Worm (Caenorhabditis elegans) whole organism, L1 larva: ENCODE measurements around the gene ilys-4.

ENCODE experiments used
- C04F5.9 ChIP-seq: sonication (generic microtip); optimal IDR thresholded peaks from 2 replicates; lab custom pipeline; 2016; ENCODE audit warnings: missing genetic modification characterization, missing compliant biosample characterization
- C16A3.4 ChIP-seq: fragments of 150-350 bp; optimal IDR thresholded peaks from 2 replicates; lab custom pipeline; 2014; ENCODE audit warnings: missing biosample characterization, missing genetic modification characterization
- F16B12.6 ChIP-seq: fragments of 150-350 bp; optimal IDR thresholded peaks from 2 replicates; lab custom pipeline; 2014; ENCODE audit warnings: missing biosample characterization, missing genetic modification characterization
- ama-1 ChIP-seq: fragments of 150-350 bp; optimal IDR thresholded peaks from 2 replicates; lab custom pipeline; 2014
- blmp-1 ChIP-seq: fragments of 150-350 bp; optimal IDR thresholded peaks from 2 replicates; lab custom pipeline; 2014; ENCODE audit warnings: missing biosample characterization, missing genetic modification characterization
- ceh-82 ChIP-seq, 3 experiments: fragments of 150-350 bp in 1 of 3; sonication (generic microtip) in 2 of 3; optimal IDR thresholded peaks; 2 replicates each; lab custom pipeline; 2014 to 2017; ENCODE audit warnings: missing biosample characterization in 3 of 3, missing genetic modification characterization in 3 of 3
- ces-1 ChIP-seq: fragments of 150-350 bp; optimal IDR thresholded peaks from 2 replicates; lab custom pipeline; 2014; ENCODE audit warnings: missing biosample characterization, missing genetic modification reagents, missing genetic modification characterization
- efl-1 ChIP-seq, 4 experiments: fragments of 150-350 bp; optimal IDR thresholded peaks in 3 of 4; peaks in 1 of 4; 1 replicate in 1 of 4; 2 replicates in 3 of 4; lab custom pipeline; 2014; ENCODE audit warnings: missing biosample characterization in 2 of 4, missing genetic modification characterization in 2 of 4, missing genetic modification reagents in 2 of 4
- efl-3 ChIP-seq: fragments of 200-800 bp; sonication (Bioruptor generic); optimal IDR thresholded peaks from 2 replicates; lab custom pipeline; 2018; ENCODE audit warnings: mild to moderate bottlenecking, missing genetic modification characterization, missing compliant biosample characterization
- egl-13 ChIP-seq: sonication (generic microtip); optimal IDR thresholded peaks from 2 replicates; lab custom pipeline; 2016; ENCODE audit warnings: missing genotype, missing genetic modification reagents, missing genetic modification characterization, missing compliant biosample characterization
- egl-27 ChIP-seq, 2 experiments: fragments of 150-350 bp in 1 of 2; sonication (generic microtip); optimal IDR thresholded peaks; 3 replicates each; lab custom pipeline; 2017 to 2018; ENCODE audit warnings: missing biosample characterization in 2 of 2, missing genetic modification characterization in 2 of 2, missing genetic modification reagents in 2 of 2
- elt-2 ChIP-seq: sonication (generic microtip); optimal IDR thresholded peaks from 2 replicates; lab custom pipeline; 2016; ENCODE audit warnings: missing genetic modification characterization, mild to moderate bottlenecking, inconsistent platforms, missing compliant biosample characterization, missing genetic modification reagents
- elt-3 ChIP-seq, 6 experiments: fragments of 150-350 bp in 1 of 6; sonication (generic microtip); optimal IDR thresholded peaks; 2 replicates each; lab custom pipeline; 2017 to 2018; ENCODE audit warnings: missing biosample characterization in 6 of 6, missing genetic modification characterization in 6 of 6, inconsistent platforms in 1 of 6
- fkh-10 ChIP-seq: sonication (generic microtip); optimal IDR thresholded peaks from 2 replicates; lab custom pipeline; 2017; ENCODE audit warnings: missing biosample characterization, missing genetic modification reagents, missing genetic modification characterization
- grh-1 ChIP-seq: fragments of 200-800 bp; sonication (Bioruptor generic); IDR thresholded peaks from 2 replicates; pipeline ENCODE4 v1.3.6; 2022; ENCODE audit warnings: missing genetic modification reagents, missing genetic modification characterization, missing compliant biosample characterization
- hlh-4 ChIP-seq: sonication (generic microtip); optimal IDR thresholded peaks from 2 replicates; lab custom pipeline; 2016; ENCODE audit warnings: mild to moderate bottlenecking, missing genetic modification characterization, missing compliant biosample characterization
- hpl-2 ChIP-seq: fragments of 150-350 bp; optimal IDR thresholded peaks from 2 replicates; lab custom pipeline; 2014; ENCODE audit warnings: missing biosample characterization, missing genetic modification reagents, missing genetic modification characterization
- isw-1 ChIP-seq: fragments of 200-800 bp; sonication (Bioruptor generic); IDR thresholded peaks from 2 replicates; pipeline ENCODE4 v1.3.6; 2022; ENCODE audit warnings: missing genetic modification characterization, missing compliant biosample characterization
- jun-1 ChIP-seq: fragments of 150-350 bp; optimal IDR thresholded peaks from 2 replicates; lab custom pipeline; 2014; ENCODE audit warnings: missing biosample characterization, missing genetic modification reagents, missing genetic modification characterization
- lin-13 ChIP-seq: fragments of 150-350 bp; optimal IDR thresholded peaks from 2 replicates; lab custom pipeline; 2014; ENCODE audit warnings: missing biosample characterization, missing genetic modification reagents, missing genetic modification characterization
- lin-14 ChIP-seq: fragments of 200-800 bp; sonication (Bioruptor generic); optimal IDR thresholded peaks from 2 replicates; lab custom pipeline; 2018; ENCODE audit warnings: mild to moderate bottlenecking, missing genetic modification characterization, moderate library complexity, missing compliant biosample characterization
- lin-35 ChIP-seq, 2 experiments: fragments of 150-350 bp; optimal IDR thresholded peaks; 2 replicates each; lab custom pipeline; 2014; ENCODE audit warnings: missing biosample characterization in 2 of 2, missing genetic modification characterization in 2 of 2, missing genetic modification reagents in 2 of 2
- lir-3 ChIP-seq: sonication (generic microtip); optimal IDR thresholded peaks from 2 replicates; lab custom pipeline; 2016; ENCODE audit warnings: mild to moderate bottlenecking, missing genetic modification characterization, moderate library complexity, missing compliant biosample characterization; ENCODE audit not compliant: poor library complexity
- mdl-1 ChIP-seq, 2 experiments: fragments of 150-350 bp; optimal IDR thresholded peaks; 2 replicates each; lab custom pipeline; 2014 to 2017; ENCODE audit warnings: missing biosample characterization in 2 of 2, missing genetic modification characterization in 2 of 2, inconsistent platforms in 1 of 2
- mef-2 ChIP-seq: fragments of 150-350 bp; optimal IDR thresholded peaks from 2 replicates; lab custom pipeline; 2014; ENCODE audit warnings: missing biosample characterization, missing genetic modification characterization
- mep-1 ChIP-seq: fragments of 150-350 bp; optimal IDR thresholded peaks from 2 replicates; lab custom pipeline; 2014; ENCODE audit warnings: missing biosample characterization, missing genetic modification characterization
- nhr-19 ChIP-seq: fragments of 200-800 bp; sonication (Bioruptor generic); conservative IDR thresholded peaks from 2 replicates; pipeline ENCODE4 v1.3.6; 2022; ENCODE audit warnings: missing genetic modification characterization, missing compliant biosample characterization
- nhr-76 ChIP-seq: sonication (generic microtip); optimal IDR thresholded peaks from 2 replicates; lab custom pipeline; 2017; ENCODE audit warnings: missing biosample characterization, missing genetic modification characterization
- rnt-1 ChIP-seq: sonication (generic microtip); optimal IDR thresholded peaks from 2 replicates; lab custom pipeline; 2016; ENCODE audit warnings: mild to moderate bottlenecking, missing genetic modification characterization, moderate library complexity, missing compliant biosample characterization
- snpc-4 ChIP-seq: fragments of 150-350 bp; optimal IDR thresholded peaks from 2 replicates; lab custom pipeline; 2014; ENCODE audit warnings: missing biosample characterization, missing genetic modification characterization
- snu-23 ChIP-seq: sonication (generic microtip); optimal IDR thresholded peaks from 2 replicates; lab custom pipeline; 2016; ENCODE audit warnings: missing genetic modification characterization, missing compliant biosample characterization
- tbx-2 ChIP-seq: sonication (generic microtip); optimal IDR thresholded peaks from 2 replicates; lab custom pipeline; 2016; ENCODE audit warnings: missing genetic modification characterization, missing compliant biosample characterization
- unc-130 ChIP-seq: fragments of 150-350 bp; optimal IDR thresholded peaks from 2 replicates; lab custom pipeline; 2017; ENCODE audit warnings: missing biosample characterization, missing genetic modification characterization, inconsistent platforms
- unc-62 ChIP-seq: fragments of 150-350 bp; optimal IDR thresholded peaks from 2 replicates; lab custom pipeline; 2014; ENCODE audit warnings: missing biosample characterization, missing genetic modification reagents, missing genetic modification characterization
- zip-4 ChIP-seq: fragments of 200-800 bp; sonication (Bioruptor generic); optimal IDR thresholded peaks from 2 replicates; lab custom pipeline; 2018; ENCODE audit warnings: mild to moderate bottlenecking, missing genetic modification characterization, moderate library complexity, missing compliant biosample characterization
- ztf-11 ChIP-seq, 2 experiments: sonication (generic microtip); optimal IDR thresholded peaks; 2 replicates each; lab custom pipeline; 2016 to 2017; ENCODE audit warnings: missing genetic modification characterization in 2 of 2, missing biosample characterization in 1 of 2, missing compliant biosample characterization in 1 of 2

The ilys-4 gene

DNA sequence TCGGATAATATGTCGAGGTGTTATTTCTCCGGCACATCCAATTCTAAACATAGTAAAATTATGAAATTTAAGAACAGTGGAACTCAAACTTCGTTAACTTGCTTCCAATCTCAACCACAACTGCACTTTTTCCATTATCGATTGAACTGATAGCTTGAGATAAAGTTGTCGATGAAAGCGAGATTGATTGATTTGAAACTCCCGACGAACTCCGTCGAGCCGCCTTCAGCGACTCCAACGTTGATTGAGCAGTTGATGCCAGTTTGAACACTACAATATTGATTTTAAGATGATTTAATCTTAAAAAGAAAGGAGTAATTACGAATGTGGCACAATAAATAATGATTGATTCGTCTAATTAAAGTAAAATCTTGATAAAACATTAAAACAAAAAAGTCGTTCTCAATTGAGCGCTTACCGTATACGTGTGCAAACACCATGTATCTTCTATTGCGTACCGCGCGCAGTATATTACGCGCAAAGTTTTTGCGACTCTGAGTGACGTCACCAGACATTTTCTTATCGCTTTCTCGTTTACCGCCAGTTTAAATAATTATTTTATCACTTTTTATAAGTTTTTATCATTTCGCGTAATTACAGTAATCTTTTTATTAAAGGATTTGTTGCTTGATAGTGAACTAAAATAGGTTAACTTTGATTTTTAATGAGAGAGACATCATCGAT lies 5.0 kb upstream of the ilys-4 start, which contains the start of gene arp-11 (continued):
- TF ChIP-seq elt-2 (peak; percentile 94), lin-35 (GFP tag; optimal IDR thresholded peaks at IDR 0.05; lab: Kevin White, UChicago) (peak; percentile 81 to 88), tbx-2 (tag; lab: Kevin White, UChicago) (peak; percentile 64), efl-1 (optimal IDR thresholded peaks at IDR 0.05; lab: Kevin White, UChicago) (peak; percentile 66 to 77), efl-1 (GFP tag; optimal IDR thresholded peaks at IDR 0.05 in 1 of 2; lab: Kevin White, UChicago) (peak; percentile 74 to 95), ama-1 (lab: Kevin White, UChicago) (peak; percentile 18), egl-13 (tag; lab: Kevin White, UChicago) (peak; percentile 61), F16B12.6 (tag; lab: Kevin White, UChicago) (peak; percentile 94), ceh-82 (tag; optimal IDR thresholded peaks at IDR 0.05; lab: Kevin White, UChicago) (peak; percentile 4 to 68 (median 17)), mdl-1 (tag; optimal IDR thresholded peaks at IDR 0.05; lab: Kevin White, UChicago) (peak in 1 of 2 experiments; percentile 71), lin-14 (GFP tag; lab: Kevin White, UChicago) (peak; percentile 86), hpl-2 (GFP tag; lab: Kevin White, UChicago) (no peak), jun-1 (tag; lab: Kevin White, UChicago) (peak; percentile 44), C16A3.4 (peak; percentile 89), lir-3 (peak; percentile 35), snpc-4 (tag; lab: Kevin White, UChicago) (peak; percentile 47), mep-1 (tag; lab: Kevin White, UChicago) (peak; percentile 85), lin-13 (peak; percentile 42), isw-1 (GFP tag; lab: Robert Waterston, UW) (peak; percentile 36), rnt-1 (peak; percentile 55), grh-1 (GFP tag; lab: Robert Waterston, UW) (no peak), nhr-19 (GFP tag; lab: Robert Waterston, UW) (peak; percentile 70), unc-130 (tag; lab: Kevin White, UChicago) (peak; percentile 77), nhr-76 (tag; lab: Kevin White, UChicago) (no peak), C04F5.9 (tag; lab: Kevin White, UChicago) (no peak)

DNA sequence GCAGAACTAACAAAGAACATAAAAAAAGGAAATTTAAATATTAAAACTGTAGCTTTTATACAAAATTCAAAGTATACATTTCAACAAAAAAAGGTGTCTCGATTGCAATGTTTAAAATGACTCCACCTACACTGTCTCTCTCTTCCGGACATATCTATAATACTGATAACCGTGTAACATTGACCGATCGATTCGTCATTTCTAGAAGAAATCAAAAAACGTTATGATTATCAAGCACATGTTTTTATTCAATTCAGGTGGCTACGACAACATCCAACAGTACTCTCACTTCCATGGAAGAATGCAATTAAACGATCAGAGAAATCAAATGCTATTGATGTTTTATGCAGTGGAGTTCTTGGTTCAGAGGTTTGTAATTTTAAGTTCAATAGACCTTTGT lies 1.1 kb upstream of the ilys-4 start:
- TF ChIP-seq elt-2 (peak; percentile 60), lin-35 (GFP tag; optimal IDR thresholded peaks at IDR 0.05; lab: Kevin White, UChicago) (peak in 1 of 2 experiments; percentile 23), elt-3 (tag; optimal IDR thresholded peaks at IDR 0.05; lab: Kevin White, UChicago) (no peak)
- TF ChIP-seq, all 84 proteins: peak for 2

DNA sequence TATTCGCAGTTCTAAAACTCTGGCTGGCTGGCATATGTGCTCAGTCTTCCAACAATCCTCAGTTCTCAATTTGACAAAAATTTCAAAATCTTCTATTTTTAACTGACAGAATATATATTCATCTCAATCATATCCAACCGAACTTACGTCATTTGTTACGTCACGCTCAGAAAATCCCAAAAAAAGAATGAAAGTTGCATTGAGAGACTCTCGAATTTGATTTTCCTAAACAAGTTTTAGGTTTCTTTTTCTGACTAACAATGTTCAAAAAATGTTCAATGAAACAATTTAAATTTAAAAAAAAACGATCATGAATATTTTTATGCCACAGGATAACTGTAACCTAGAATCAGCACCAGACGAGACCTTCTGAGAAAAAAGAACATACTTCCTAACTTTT lies 610 bp upstream of the ilys-4 start:
- TF ChIP-seq lin-14 (GFP tag; lab: Kevin White, UChicago) (peak; percentile 29), nhr-76 (tag; lab: Kevin White, UChicago) (no peak), fkh-10 (GFP tag; lab: Kevin White, UChicago) (peak; percentile 48)

DNA sequence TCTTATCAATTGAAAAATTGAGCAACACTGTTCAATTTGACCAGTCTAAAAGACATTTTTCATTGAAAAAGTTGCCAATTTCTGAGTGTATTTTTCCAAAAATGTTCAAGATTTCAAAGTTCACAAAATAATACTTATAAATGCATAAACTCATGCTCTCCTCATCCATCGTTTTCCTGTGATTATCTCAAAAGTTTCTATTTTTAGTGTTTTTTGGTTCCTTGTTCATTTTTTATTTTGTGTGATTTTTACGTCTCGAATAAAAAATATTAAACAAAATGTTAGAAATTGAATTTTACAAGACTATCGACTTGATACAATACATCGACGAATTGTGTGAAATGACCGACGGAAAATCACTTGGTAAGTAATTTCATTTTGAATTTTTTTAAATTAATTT lies 15.6 kb downstream of the ilys-4 start, which contains the start of gene atic-1:
Gene atic-1 (plus strand): TSS at position 301 of the 400 bp plus-strand sequence.
- TF ChIP-seq mep-1 (tag; lab: Kevin White, UChicago) (no peak), unc-62 (GFP tag; lab: Kevin White, UChicago) (no peak), ces-1 (no peak), efl-3 (GFP tag; lab: Kevin White, UChicago) (no peak), hlh-4 (no peak), zip-4 (GFP tag; lab: Kevin White, UChicago) (no peak), ceh-82 (tag; optimal IDR thresholded peaks at IDR 0.05; lab: Kevin White, UChicago) (no peak), mef-2 (no peak), egl-27 (tag; optimal IDR thresholded peaks at IDR 0.05; lab: Kevin White, UChicago) (no peak), snu-23 (no peak), C16A3.4 (no peak), elt-2 (no peak), ztf-11 (tag; optimal IDR thresholded peaks at IDR 0.05; lab: Kevin White, UChicago) (no peak), blmp-1 (no peak)
